5 fruit fly cellular contexts compared by ENCODE assay signal in the genomic region with DNA sequence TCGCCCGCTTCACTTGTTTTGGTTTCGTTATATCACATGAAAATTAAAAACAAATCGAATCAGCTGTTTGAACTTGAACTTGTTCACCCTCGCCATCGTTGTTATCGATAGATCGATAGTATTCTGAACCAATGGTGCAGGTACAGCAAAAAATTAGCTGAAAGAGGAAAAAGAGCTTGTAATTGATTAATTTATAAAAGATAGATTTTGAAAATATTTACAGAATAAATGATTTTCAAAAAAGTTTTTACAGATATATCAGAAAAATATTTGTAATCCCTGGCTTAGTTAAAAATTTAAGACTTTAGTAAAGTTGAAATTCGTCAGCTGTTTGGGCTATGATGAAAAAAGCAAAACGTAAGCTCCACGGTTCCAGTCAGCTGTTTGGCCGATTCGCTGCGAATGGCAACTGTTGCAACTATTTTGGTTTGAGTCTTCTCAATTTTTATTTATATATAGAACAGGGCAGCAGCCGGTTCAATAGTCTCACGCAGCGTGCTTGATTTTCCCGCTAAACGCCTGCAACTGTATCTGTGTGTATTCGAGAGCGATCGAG.
TF ChIP-seq lines count a peak whose summit lies in the region.

TSS of gene CG11035 (minus strand) at position 87 of the 556 bp plus-strand sequence.
TSS of gene unc-45 (plus strand) at position 379 of the 556 bp plus-strand sequence.

TF ChIP-seq in whole organism, adult, 20 proteins besides CTCF, POLR2A, EP300 and RAD21 (continued from another document):
- TF ChIP-seq cnc (optimal IDR thresholded peaks at IDR 0.05; lab: Kevin White, UChicago): no peak
- peak; percentile 79 for TF ChIP-seq toe (GFP tag; optimal IDR thresholded peaks at IDR 0.05; lab: Kevin White, UChicago)
- TF ChIP-seq kay (GFP tag; lab: Kevin White, UChicago; ENCODE audit: borderline replicate concordance): peak; percentile 98
TF ChIP-seq in whole organism, adult: peak in this region for 14.

TF ChIP-seq in whole organism, embryonic, 481 proteins besides CTCF, POLR2A, EP300 and RAD21 (continued from another document and continues in another):
- peak; percentile 58; the same call in 1 of the 2 replicates for TF ChIP-seq inv (GFP tag; IDR thresholded peaks at IDR 0.05; lab: Robert Waterston, UW; ENCODE audit: partially characterized antibody)
- peak; percentile 41 for TF ChIP-seq CG3838 (GFP tag; optimal IDR thresholded peaks at IDR 0.05; lab: Kevin White, UChicago)
- peak; percentile 64 for TF ChIP-seq kni (GFP tag; optimal IDR thresholded peaks at IDR 0.05; lab: Kevin White, UChicago)
- TF ChIP-seq CG7839 (tag; optimal IDR thresholded peaks at IDR 0.05; lab: Kevin White, UChicago): peak; percentile 48
- TF ChIP-seq CG6654 (GFP tag; optimal IDR thresholded peaks at IDR 0.05; lab: Kevin White, UChicago): no peak
- TF ChIP-seq NC2α (GFP tag; optimal IDR thresholded peaks at IDR 0.05; lab: Kevin White, UChicago): no peak
- TF ChIP-seq chinmo (GFP tag; IDR thresholded peaks at IDR 0.05; lab: Robert Waterston, UW; ENCODE audit: partially characterized antibody): 0 out of 4 replicates have a peak, but pooled peaks have one; percentile 75
- no peak for TF ChIP-seq aop (GFP tag; IDR thresholded peaks at IDR 0.05; lab: Robert Waterston, UW)
- no peak for TF ChIP-seq CG13123 (GFP tag; optimal IDR thresholded peaks at IDR 0.05; lab: Kevin White, UChicago)
- no peak for TF ChIP-seq CG7786 (GFP tag; optimal IDR thresholded peaks at IDR 0.05; lab: Kevin White, UChicago)
- peak; percentile 27 for TF ChIP-seq Dp (GFP tag; optimal IDR thresholded peaks at IDR 0.05; lab: Kevin White, UChicago)
- peak; percentile 38; the same call in 1 of the 2 replicates for TF ChIP-seq klu (GFP tag; IDR thresholded peaks at IDR 0.05; lab: Robert Waterston, UW)
- TF ChIP-seq Aef1 (GFP tag; IDR thresholded peaks at IDR 0.05; lab: Robert Waterston, UW): 0 out of 3 replicates have a peak, but pooled peaks have one; percentile 20
- TF ChIP-seq ci (GFP tag; IDR thresholded peaks at IDR 0.05; lab: Robert Waterston, UW): no peak
- no peak for TF ChIP-seq Stat92E (GFP tag; optimal IDR thresholded peaks at IDR 0.05; lab: Kevin White, UChicago)
- peak; percentile 19 for TF ChIP-seq CG12104 (GFP tag; optimal IDR thresholded peaks at IDR 0.05; lab: Kevin White, UChicago)
- no peak for TF ChIP-seq zf30C (GFP tag; optimal IDR thresholded peaks at IDR 0.05; lab: Kevin White, UChicago)
- peak; percentile 7 for TF ChIP-seq CG7556 (GFP tag; optimal IDR thresholded peaks at IDR 0.05; lab: Kevin White, UChicago)
- peak; percentile 75 for TF ChIP-seq sna (GFP tag; IDR thresholded peaks at IDR 0.05; lab: Robert Waterston, UW; ENCODE audit: partially characterized antibody)
- peak; percentile 24 for TF ChIP-seq nom (GFP tag; optimal IDR thresholded peaks at IDR 0.05; lab: Kevin White, UChicago)
- TF ChIP-seq ase (GFP tag; IDR thresholded peaks at IDR 0.05; lab: Robert Waterston, UW): no peak
- no peak for TF ChIP-seq Tbp (GFP tag; optimal IDR thresholded peaks at IDR 0.05; lab: Kevin White, UChicago)
- TF ChIP-seq CG6791 (GFP tag; IDR thresholded peaks at IDR 0.05; lab: Robert Waterston, UW; ENCODE audit: partially characterized antibody): peak; percentile 79
- peak; percentile 33 for TF ChIP-seq Chrac-16 (GFP tag; optimal IDR thresholded peaks at IDR 0.05; lab: Kevin White, UChicago)
- peak; percentile 45; the same call in 1 of the 2 replicates for TF ChIP-seq nerfin-2 (GFP tag; IDR thresholded peaks at IDR 0.05; lab: Robert Waterston, UW; ENCODE audit: partially characterized antibody)
- TF ChIP-seq sob (GFP tag; IDR thresholded peaks at IDR 0.05; lab: Robert Waterston, UW): peak; percentile 65
- no peak for TF ChIP-seq H15 (GFP tag; IDR thresholded peaks at IDR 0.05; lab: Robert Waterston, UW)
- no peak for TF ChIP-seq CG17186 (GFP tag; optimal IDR thresholded peaks at IDR 0.05; lab: Kevin White, UChicago)

TF ChIP-seq in whole organism, prepupa, 60 proteins besides CTCF, POLR2A, EP300 and RAD21 (continued from another document and continues in another):
- TF ChIP-seq lz (GFP tag; optimal IDR thresholded peaks at IDR 0.05; lab: Kevin White, UChicago) (peak; percentile 28), svp (GFP tag; lab: Kevin White, UChicago) (peak; percentile 98), Met (GFP tag; optimal IDR thresholded peaks at IDR 0.05; lab: Kevin White, UChicago) (peak; percentile 11), Hr4 (GFP tag; optimal IDR thresholded peaks at IDR 0.05; lab: Kevin White, UChicago) (peak; percentile 45), Hr39 (GFP tag; optimal IDR thresholded peaks at IDR 0.05; lab: Kevin White, UChicago) (no peak), eg (GFP tag; IDR thresholded peaks at IDR 0.05; lab: Robert Waterston, UW) (peak; percentile 64), cyc (GFP tag; optimal IDR thresholded peaks at IDR 0.05; lab: Kevin White, UChicago) (peak; percentile 28), Eip78C (GFP tag; lab: Kevin White, UChicago) (peak; percentile 83), Gug (GFP tag; IDR thresholded peaks at IDR 0.05; lab: Robert Waterston, UW) (peak; percentile 9; the same call in 1 of the 2 replicates), net (GFP tag; optimal IDR thresholded peaks at IDR 0.05; lab: Kevin White, UChicago) (no peak), spab (GFP tag; optimal IDR thresholded peaks at IDR 0.05; lab: Kevin White, UChicago) (no peak), Hr38 (GFP tag; optimal IDR thresholded peaks at IDR 0.05; lab: Kevin White, UChicago) (no peak), OdsH (GFP tag; optimal IDR thresholded peaks at IDR 0.05; lab: Kevin White, UChicago) (peak; percentile 6), Sox102F (GFP tag; optimal IDR thresholded peaks at IDR 0.05; lab: Kevin White, UChicago) (no peak), CG6792 (GFP tag; optimal IDR thresholded peaks at IDR 0.05; lab: Kevin White, UChicago) (no peak), fd59A (GFP tag; optimal IDR thresholded peaks at IDR 0.05; lab: Kevin White, UChicago) (no peak), ss (GFP tag; optimal IDR thresholded peaks at IDR 0.05; lab: Kevin White, UChicago) (peak; percentile 9 to 33), CG4318 (GFP tag; optimal IDR thresholded peaks at IDR 0.05; lab: Kevin White, UChicago) (no peak), CG11294 (GFP tag; IDR thresholded peaks at IDR 0.05; lab: Robert Waterston, UW) (no peak), CG6163 (GFP tag; IDR thresholded peaks at IDR 0.05; lab: Robert Waterston, UW) (0 out of 3 replicates have a peak, but pooled peaks have one; percentile 25), CG8319 (GFP tag; optimal IDR thresholded peaks at IDR 0.05; lab: Kevin White, UChicago) (no peak), CG32006 (GFP tag; optimal IDR thresholded peaks at IDR 0.05; lab: Kevin White, UChicago) (peak; percentile 28), CG16779 (tag; optimal IDR thresholded peaks at IDR 0.05; lab: Kevin White, UChicago) (no peak), Ets96B (tag; optimal IDR thresholded peaks at IDR 0.05; lab: Kevin White, UChicago) (peak; percentile 37), Sox15 (GFP tag; optimal IDR thresholded peaks at IDR 0.05; lab: Kevin White, UChicago) (no peak), CG10669 (GFP tag; optimal IDR thresholded peaks at IDR 0.05; lab: Kevin White, UChicago) (peak; percentile 5), CG6276 (GFP tag; optimal IDR thresholded peaks at IDR 0.05; lab: Kevin White, UChicago) (no peak), Eip75B (GFP tag; optimal IDR thresholded peaks at IDR 0.05; lab: Kevin White, UChicago) (peak; percentile 36), topi (GFP tag; optimal IDR thresholded peaks at IDR 0.05; lab: Kevin White, UChicago) (peak; percentile 43), CG11762 (GFP tag; optimal IDR thresholded peaks at IDR 0.05; lab: Kevin White, UChicago; ENCODE audit: insufficient read depth) (no peak), Sox14 (GFP tag; optimal IDR thresholded peaks at IDR 0.05; lab: Kevin White, UChicago) (peak; percentile 20), CG3032 (tag; optimal IDR thresholded peaks at IDR 0.05; lab: Kevin White, UChicago) (peak; percentile 46)

TF ChIP-seq in whole organism, pupa, 21 proteins besides CTCF, POLR2A, EP300 and RAD21 (continued from another document):
- TF ChIP-seq rn (GFP tag; IDR thresholded peaks at IDR 0.05; lab: Robert Waterston, UW): no peak
- no peak for TF ChIP-seq gl (tag; optimal IDR thresholded peaks at IDR 0.05; lab: Kevin White, UChicago)

TF ChIP-seq in whole organism, wandering third instar larva, 38 proteins besides CTCF, POLR2A, EP300 and RAD21 (continued from another document):
- no peak for TF ChIP-seq Rel (GFP tag; optimal IDR thresholded peaks at IDR 0.05; lab: Kevin White, UChicago)
- TF ChIP-seq Rel (tag; optimal IDR thresholded peaks at IDR 0.05; lab: Kevin White, UChicago): peak; percentile 23
- TF ChIP-seq sage (GFP tag; optimal IDR thresholded peaks at IDR 0.05; lab: Kevin White, UChicago): peak; percentile 54
- TF ChIP-seq tai (GFP tag; optimal IDR thresholded peaks at IDR 0.05; lab: Kevin White, UChicago): no peak
- no peak for TF ChIP-seq Dif (GFP tag; optimal IDR thresholded peaks at IDR 0.05; lab: Kevin White, UChicago; ENCODE audit: partially characterized antibody)
- peak; percentile 8 for TF ChIP-seq CG9705 (GFP tag; optimal IDR thresholded peaks at IDR 0.05; lab: Kevin White, UChicago)
- TF ChIP-seq Hnf4 (GFP tag; optimal IDR thresholded peaks at IDR 0.05; lab: Kevin White, UChicago): peak; percentile 66
- TF ChIP-seq usp (GFP tag; optimal IDR thresholded peaks at IDR 0.05; lab: Kevin White, UChicago): no peak
- TF ChIP-seq Hr83 (GFP tag; optimal IDR thresholded peaks at IDR 0.05; lab: Kevin White, UChicago; ENCODE audit: poor library complexity, severe bottlenecking): no peak
- TF ChIP-seq h (GFP tag; optimal IDR thresholded peaks at IDR 0.05; lab: Kevin White, UChicago): peak; percentile 54
- TF ChIP-seq OdsH (GFP tag; optimal IDR thresholded peaks at IDR 0.05; lab: Kevin White, UChicago): no peak
- TF ChIP-seq sv (GFP tag; optimal IDR thresholded peaks at IDR 0.05; lab: Kevin White, UChicago): no peak
- no peak for TF ChIP-seq psq (GFP tag; optimal IDR thresholded peaks at IDR 0.05; lab: Kevin White, UChicago)
- TF ChIP-seq dl (GFP tag; optimal IDR thresholded peaks at IDR 0.05; lab: Kevin White, UChicago; ENCODE audit: insufficient read depth in 1 of 2, partially characterized antibody in 2 of 2): no peak
- no peak for TF ChIP-seq ey (GFP tag; optimal IDR thresholded peaks at IDR 0.05; lab: Kevin White, UChicago)
- TF ChIP-seq CrebA (GFP tag; optimal IDR thresholded peaks at IDR 0.05; lab: Kevin White, UChicago; ENCODE audit: borderline replicate concordance): no peak
- TF ChIP-seq N (GFP tag; optimal IDR thresholded peaks at IDR 0.05; lab: Kevin White, UChicago): no peak
